Worm (Caenorhabditis elegans) whole organism, L2 larva: Measurements from ENCODE around the gene F46B6.6.

Experiments used
- Y55F3AM.14 ChIP-seq: fragments of 200-800 bp; sonication (Bioruptor generic); optimal IDR thresholded peaks from 2 replicates; lab custom pipeline; 2018; ENCODE audit warnings: mild to moderate bottlenecking, missing genetic modification characterization, missing compliant biosample characterization
- ZK546.5 ChIP-seq: sonication (generic microtip); optimal IDR thresholded peaks from 2 replicates; lab custom pipeline; 2017; ENCODE audit warnings: missing biosample characterization, missing genetic modification characterization
- alr-1 ChIP-seq: fragments of 150-350 bp; optimal IDR thresholded peaks from 2 replicates; lab custom pipeline; 2014; ENCODE audit warnings: missing biosample characterization, missing genetic modification characterization
- aly-2 ChIP-seq: fragments of 150-350 bp; optimal IDR thresholded peaks from 2 replicates; lab custom pipeline; 2014; ENCODE audit warnings: missing biosample characterization, missing genetic modification characterization
- ama-1 ChIP-seq: fragments of 150-350 bp; optimal IDR thresholded peaks from 2 replicates; lab custom pipeline; 2018; ENCODE audit warnings: inconsistent platforms
- blmp-1 ChIP-seq: sonication (generic microtip); optimal IDR thresholded peaks from 2 replicates; lab custom pipeline; 2017; ENCODE audit warnings: missing genetic modification characterization, mild to moderate bottlenecking, missing compliant biosample characterization, antibody characterized with exemption, moderate library complexity; ENCODE audit not compliant: insufficient read depth
- ceh-16 ChIP-seq: fragments of 150-350 bp; optimal IDR thresholded peaks from 2 replicates; lab custom pipeline; 2014; ENCODE audit warnings: missing biosample characterization, missing genetic modification characterization
- ceh-82 ChIP-seq: fragments of 150-350 bp; optimal IDR thresholded peaks from 2 replicates; lab custom pipeline; 2014; ENCODE audit warnings: missing biosample characterization, missing genetic modification characterization
- crh-2 ChIP-seq: sonication (generic microtip); optimal IDR thresholded peaks from 2 replicates; lab custom pipeline; 2017; ENCODE audit warnings: missing biosample characterization, missing genetic modification characterization
- dmd-4 ChIP-seq: sonication (generic microtip); optimal IDR thresholded peaks from 2 replicates; lab custom pipeline; 2017; ENCODE audit warnings: missing biosample characterization, missing genetic modification characterization
- elt-1 ChIP-seq: fragments of 150-350 bp; optimal IDR thresholded peaks from 2 replicates; lab custom pipeline; 2014; ENCODE audit warnings: missing biosample characterization, missing genetic modification characterization
- elt-3 ChIP-seq: sonication (generic microtip); optimal IDR thresholded peaks from 2 replicates; lab custom pipeline; 2017; ENCODE audit warnings: missing biosample characterization, missing genetic modification characterization
- lin-13 ChIP-seq: fragments of 150-350 bp; optimal IDR thresholded peaks from 2 replicates; lab custom pipeline; 2014; ENCODE audit warnings: missing biosample characterization, missing genetic modification reagents, missing genetic modification characterization
- lsy-2 ChIP-seq, 2 experiments: fragments of 150-350 bp in 1 of 2; sonication (generic microtip) in 1 of 2; optimal IDR thresholded peaks; 2 replicates each; lab custom pipeline; 2014 to 2017; ENCODE audit warnings: missing biosample characterization in 2 of 2, missing genetic modification characterization in 2 of 2
- mab-5 ChIP-seq: fragments of 150-350 bp; optimal IDR thresholded peaks from 2 replicates; lab custom pipeline; 2014; ENCODE audit warnings: missing biosample characterization, missing genetic modification characterization
- nhr-10 ChIP-seq: sonication (generic microtip); optimal IDR thresholded peaks from 2 replicates; lab custom pipeline; 2017; ENCODE audit warnings: missing biosample characterization, missing genetic modification characterization
- nhr-12 ChIP-seq: fragments of 150-350 bp; optimal IDR thresholded peaks from 2 replicates; lab custom pipeline; 2014; ENCODE audit warnings: missing biosample characterization, missing genetic modification characterization
- nhr-129 ChIP-seq: fragments of 150-350 bp; optimal IDR thresholded peaks from 2 replicates; lab custom pipeline; 2014; ENCODE audit warnings: missing biosample characterization, missing genetic modification characterization
- nhr-23 ChIP-seq: fragments of 150-350 bp; optimal IDR thresholded peaks from 2 replicates; lab custom pipeline; 2014; ENCODE audit warnings: missing biosample characterization, missing genetic modification reagents, missing genetic modification characterization
- nhr-237 ChIP-seq: fragments of 150-350 bp; optimal IDR thresholded peaks from 2 replicates; lab custom pipeline; 2014; ENCODE audit warnings: missing biosample characterization, missing genetic modification characterization
- nhr-25 ChIP-seq: fragments of 150-350 bp; sonication (generic microtip); optimal IDR thresholded peaks from 3 replicates; lab custom pipeline; 2014; ENCODE audit warnings: missing biosample characterization, missing genetic modification characterization
- nhr-77 ChIP-seq: fragments of 150-350 bp; optimal IDR thresholded peaks from 2 replicates; lab custom pipeline; 2014; ENCODE audit warnings: missing biosample characterization, missing genetic modification characterization
- sem-4 ChIP-seq: fragments of 150-350 bp; optimal IDR thresholded peaks from 2 replicates; lab custom pipeline; 2014; ENCODE audit warnings: missing biosample characterization, missing genetic modification reagents, missing genetic modification characterization
- skn-1 ChIP-seq: sonication (generic microtip); optimal IDR thresholded peaks from 2 replicates; lab custom pipeline; 2017; ENCODE audit warnings: missing biosample characterization, missing genetic modification characterization
- sma-3 ChIP-seq: sonication (generic microtip); optimal IDR thresholded peaks from 2 replicates; lab custom pipeline; 2016; ENCODE audit warnings: missing genetic modification reagents, missing genetic modification characterization, missing compliant biosample characterization
- sma-9 ChIP-seq, 2 experiments: fragments of 150-350 bp in 1 of 2; sonication (generic microtip) in 1 of 2; optimal IDR thresholded peaks; 2 replicates each; lab custom pipeline; 2014 to 2016; ENCODE audit warnings: missing genetic modification characterization in 2 of 2, mild to moderate bottlenecking in 1 of 2, missing biosample characterization in 1 of 2, missing compliant biosample characterization in 1 of 2, missing genetic modification reagents in 1 of 2, moderate library complexity in 1 of 2
- snpc-4 ChIP-seq: fragments of 150-350 bp; optimal IDR thresholded peaks from 2 replicates; lab custom pipeline; 2014; ENCODE audit warnings: missing biosample characterization, missing genetic modification characterization
- unc-39 ChIP-seq: fragments of 150-350 bp; optimal IDR thresholded peaks from 2 replicates; lab custom pipeline; 2014; ENCODE audit warnings: missing biosample characterization, missing genetic modification characterization
- unc-55 ChIP-seq: fragments of 150-350 bp; sonication (generic microtip); optimal IDR thresholded peaks from 3 replicates; lab custom pipeline; 2014; ENCODE audit warnings: missing biosample characterization, missing genetic modification reagents, missing genetic modification characterization
- zag-1 ChIP-seq: fragments of 150-350 bp; optimal IDR thresholded peaks from 2 replicates; lab custom pipeline; 2014; ENCODE audit warnings: missing biosample characterization, missing genetic modification characterization
- ztf-11 ChIP-seq: sonication (generic microtip); optimal IDR thresholded peaks from 2 replicates; lab custom pipeline; 2017; ENCODE audit warnings: missing biosample characterization, missing genetic modification characterization
- ztf-4 ChIP-seq: fragments of 150-350 bp; optimal IDR thresholded peaks from 2 replicates; lab custom pipeline; 2014; ENCODE audit warnings: missing biosample characterization, missing genetic modification characterization

The F46B6.6 gene

ce11 chrV:9771970-9772369 is 14.7 kb downstream of the F46B6.6 start, which contains the start of gene F46B6.2:
F46B6.2 (plus strand) TSS chrV:9772285.
- no peak for TF ChIP-seq ztf-4
- TF ChIP-seq nhr-237 (tag; lab: Kevin White, UChicago) = no peak
- no peak for TF ChIP-seq nhr-25
- no peak for TF ChIP-seq mab-5 (tag; lab: Kevin White, UChicago)
- TF ChIP-seq unc-39 (tag; lab: Kevin White, UChicago) = no peak
- no peak for TF ChIP-seq dmd-4 (tag; lab: Kevin White, UChicago)
- TF ChIP-seq ceh-82 (tag; lab: Kevin White, UChicago) = no peak
- no peak for TF ChIP-seq nhr-10 (tag; lab: Kevin White, UChicago)
- TF ChIP-seq elt-3 (tag; lab: Kevin White, UChicago) = no peak
- TF ChIP-seq sma-9 (GFP tag; optimal IDR thresholded peaks at IDR 0.05; lab: Kevin White, UChicago) = no peak
- TF ChIP-seq sma-9 (tag; optimal IDR thresholded peaks at IDR 0.05; lab: Kevin White, UChicago) = no peak
- TF ChIP-seq aly-2 (tag; lab: Kevin White, UChicago) = no peak
- TF ChIP-seq, all 48 proteins: peak for 0

DNA sequence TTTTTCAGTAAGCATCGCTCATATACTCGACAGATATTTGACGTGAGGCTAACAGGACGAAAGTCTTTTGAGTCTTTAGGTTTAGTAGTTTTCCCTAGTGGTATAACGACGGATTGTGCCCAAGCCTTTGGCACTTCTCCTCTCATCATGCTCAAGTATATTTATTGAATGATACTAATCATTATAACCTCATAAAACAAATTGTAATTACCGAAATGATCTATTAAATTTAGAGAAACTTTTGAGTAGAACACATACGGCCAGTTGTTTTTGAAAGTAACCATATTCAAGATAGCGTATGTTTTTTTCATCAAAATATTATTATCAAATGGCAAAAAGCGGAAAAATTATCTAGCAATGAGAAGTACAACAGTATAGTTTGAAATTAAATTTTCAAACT is 15.4 kb downstream of the F46B6.6 start:
- TF ChIP-seq blmp-1 = no peak
- no peak for TF ChIP-seq sma-9 (GFP tag; optimal IDR thresholded peaks at IDR 0.05; lab: Kevin White, UChicago)
- no peak for TF ChIP-seq sma-9 (tag; optimal IDR thresholded peaks at IDR 0.05; lab: Kevin White, UChicago)
- TF ChIP-seq ztf-11 (tag; lab: Kevin White, UChicago) = no peak
- TF ChIP-seq unc-39 (tag; lab: Kevin White, UChicago) = no peak
- TF ChIP-seq ceh-16 (tag; lab: Kevin White, UChicago) = no peak
- TF ChIP-seq nhr-77 (tag; lab: Kevin White, UChicago) = no peak
- no peak for TF ChIP-seq crh-2
- TF ChIP-seq alr-1 = no peak
- TF ChIP-seq unc-55 (GFP tag; lab: Kevin White, UChicago) = no peak
- no peak for TF ChIP-seq ztf-4
- TF ChIP-seq nhr-23 = no peak
- no peak for TF ChIP-seq snpc-4 (tag; lab: Kevin White, UChicago)
- no peak for TF ChIP-seq elt-1 (tag; lab: Kevin White, UChicago)
- no peak for TF ChIP-seq dmd-4 (tag; lab: Kevin White, UChicago)
- no peak for TF ChIP-seq sma-3 (GFP tag; lab: Kevin White, UChicago)
- no peak for TF ChIP-seq mab-5 (tag; lab: Kevin White, UChicago)
- TF ChIP-seq skn-1 (tag; lab: Kevin White, UChicago) = no peak
- no peak for TF ChIP-seq sem-4

ce11 chrV:9768828-9769778 is 17.6 kb downstream of the F46B6.6 start, which contains the start of gene unc-42:
unc-42 (minus strand) TSS chrV:9769391.
- TF ChIP-seq Y55F3AM.14 (GFP tag; lab: Kevin White, UChicago) (no peak), ceh-16 (tag; lab: Kevin White, UChicago) (no peak), ama-1 (lab: Kevin White, UChicago) (no peak), skn-1 (tag; lab: Kevin White, UChicago) (no peak), sma-9 (GFP tag; optimal IDR thresholded peaks at IDR 0.05; lab: Kevin White, UChicago) (peak; percentile 56), sma-9 (tag; optimal IDR thresholded peaks at IDR 0.05; lab: Kevin White, UChicago) (no peak), nhr-10 (tag; lab: Kevin White, UChicago) (no peak), lsy-2 (tag; optimal IDR thresholded peaks at IDR 0.05; lab: Kevin White, UChicago) (peak in 1 of 2 experiments; percentile 30), zag-1 (tag; lab: Kevin White, UChicago) (peak; percentile 54), elt-1 (tag; lab: Kevin White, UChicago) (no peak), ztf-4 (no peak), nhr-129 (tag; lab: Kevin White, UChicago) (no peak), lin-13 (GFP tag; lab: Kevin White, UChicago) (no peak)

DNA sequence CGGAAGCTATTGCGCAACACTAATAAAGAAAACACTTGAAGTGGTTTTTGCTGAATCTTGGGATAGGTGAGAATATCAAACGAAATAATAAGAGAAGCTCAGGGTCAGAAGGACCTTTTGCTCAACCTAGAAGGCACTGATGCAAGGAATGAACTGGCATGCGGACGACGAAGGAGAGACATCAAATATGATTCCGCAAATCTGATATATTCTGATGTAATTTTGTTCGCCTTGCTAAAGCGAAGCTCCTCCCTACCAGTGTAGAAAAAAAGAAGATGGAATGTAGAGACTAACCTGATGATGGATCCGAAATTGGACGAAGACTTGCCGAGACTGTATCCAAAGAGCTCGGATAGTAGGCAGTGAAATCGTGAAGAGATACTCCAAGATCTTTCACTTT is 18.7 kb downstream of the F46B6.6 start:
- TF ChIP-seq snpc-4 (tag; lab: Kevin White, UChicago) = no peak
- TF ChIP-seq sma-3 (GFP tag; lab: Kevin White, UChicago) = no peak
- no peak for TF ChIP-seq zag-1 (tag; lab: Kevin White, UChicago)
- TF ChIP-seq ztf-4 = no peak
- TF ChIP-seq unc-39 (tag; lab: Kevin White, UChicago) = no peak
- TF ChIP-seq Y55F3AM.14 (GFP tag; lab: Kevin White, UChicago) = no peak
- no peak for TF ChIP-seq mab-5 (tag; lab: Kevin White, UChicago)
- no peak for TF ChIP-seq crh-2
- TF ChIP-seq nhr-12 (tag; lab: Kevin White, UChicago) = no peak
- no peak for TF ChIP-seq blmp-1
- TF ChIP-seq ZK546.5 = no peak
